Worm (Caenorhabditis elegans) whole organism, L4 larva: ENCODE results near the gene C09E8.1.

Experiments used
- F37D6.2 ChIP-seq: sonication (generic microtip); optimal IDR thresholded peaks from 2 replicates; lab custom pipeline; 2016; ENCODE audit warnings: mild to moderate bottlenecking, missing genetic modification characterization, missing compliant biosample characterization
- F44E2.7 ChIP-seq: fragments of 200-800 bp; sonication (Bioruptor generic); IDR thresholded peaks from 2 replicates; pipeline ENCODE4 v2.1.2; 2022; ENCODE audit warnings: missing genetic modification characterization, missing compliant biosample characterization
- T20F7.1 ChIP-seq: fragments of 200-800 bp; sonication (Bioruptor generic); optimal IDR thresholded peaks from 2 replicates; lab custom pipeline; 2018; ENCODE audit warnings: mild to moderate bottlenecking, missing genetic modification characterization, missing compliant biosample characterization
- T26A8.4 ChIP-seq: fragments of 200-800 bp; sonication (Bioruptor generic); IDR thresholded peaks from 2 replicates; pipeline ENCODE4 v1.3.6; 2022; ENCODE audit warnings: missing genetic modification characterization, missing compliant biosample characterization
- Y105C5A.15 ChIP-seq: fragments of 200-800 bp; sonication (Bioruptor generic); IDR thresholded peaks from 2 replicates; pipeline ENCODE4 v1.3.6; 2022; ENCODE audit warnings: missing genetic modification characterization, missing compliant biosample characterization
- Y48G9A.11 ChIP-seq: fragments of 200-800 bp; sonication (Bioruptor generic); IDR thresholded peaks from 2 replicates; pipeline ENCODE4 v1.3.6; 2022; ENCODE audit warnings: missing genetic modification reagents, missing genetic modification characterization, missing compliant biosample characterization
- Y75B8A.6 ChIP-seq: fragments of 200-800 bp; sonication (Bioruptor generic); IDR thresholded peaks from 2 replicates; pipeline ENCODE4 v1.3.6; 2022; ENCODE audit warnings: missing genetic modification reagents, missing genetic modification characterization, missing compliant biosample characterization
- ZK337.2 ChIP-seq: fragments of 200-800 bp; sonication (Bioruptor generic); IDR thresholded peaks from 2 replicates; pipeline ENCODE4 v1.3.6; 2022; ENCODE audit warnings: missing genetic modification reagents, missing genetic modification characterization, missing compliant biosample characterization
- ama-1 ChIP-seq: fragments of 150-350 bp; optimal IDR thresholded peaks from 2 replicates; lab custom pipeline; 2014; ENCODE audit warnings: inconsistent platforms, mixed read lengths
- arid-1 ChIP-seq: fragments of 200-800 bp; sonication (Bioruptor generic); conservative IDR thresholded peaks from 2 replicates; pipeline ENCODE4 v1.3.6; 2022; ENCODE audit warnings: missing genetic modification reagents, missing genetic modification characterization, missing compliant biosample characterization
- attf-4 ChIP-seq: sonication (generic microtip); optimal IDR thresholded peaks from 3 replicates; lab custom pipeline; 2017; ENCODE audit warnings: missing biosample characterization, missing genetic modification characterization
- ceh-20 ChIP-seq: fragments of 200-800 bp; sonication (Bioruptor generic); IDR thresholded peaks from 2 replicates; pipeline ENCODE4 v1.3.6; 2022; ENCODE audit warnings: missing genetic modification reagents, missing genetic modification characterization, missing compliant biosample characterization
- ceh-44 ChIP-seq: fragments of 200-800 bp; sonication (Bioruptor generic); IDR thresholded peaks from 2 replicates; pipeline ENCODE4 v1.3.6; 2022; ENCODE audit warnings: missing genetic modification reagents, missing genetic modification characterization, missing compliant biosample characterization
- ceh-82 ChIP-seq: sonication (generic microtip); optimal IDR thresholded peaks from 2 replicates; lab custom pipeline; 2017; ENCODE audit warnings: missing biosample characterization, missing genetic modification characterization
- daf-12 ChIP-seq: fragments of 150-350 bp; optimal IDR thresholded peaks from 2 replicates; lab custom pipeline; 2014; ENCODE audit warnings: missing biosample characterization, missing genetic modification reagents, missing genetic modification characterization
- daf-8 ChIP-seq: fragments of 200-800 bp; sonication (Bioruptor generic); IDR thresholded peaks from 2 replicates; pipeline ENCODE4 v1.3.6; 2022; ENCODE audit warnings: missing genetic modification characterization, missing compliant biosample characterization
- dmd-6 ChIP-seq: fragments of 200-800 bp; sonication (Bioruptor generic); IDR thresholded peaks from 2 replicates; pipeline ENCODE4 v1.3.6; 2022; ENCODE audit warnings: missing genetic modification reagents, missing genetic modification characterization, missing compliant biosample characterization
- dve-1 ChIP-seq: sonication (generic microtip); optimal IDR thresholded peaks from 2 replicates; lab custom pipeline; 2017; ENCODE audit warnings: antibody characterized with exemption, mild to moderate bottlenecking, missing genetic modification characterization, missing compliant biosample characterization; ENCODE audit not compliant: insufficient read depth
- egl-27 ChIP-seq: sonication (generic microtip); optimal IDR thresholded peaks from 3 replicates; lab custom pipeline; 2017; ENCODE audit warnings: missing biosample characterization, missing genetic modification reagents, missing genetic modification characterization
- hlh-11 ChIP-seq: fragments of 200-800 bp; sonication (Bioruptor generic); optimal IDR thresholded peaks from 2 replicates; lab custom pipeline; 2018; ENCODE audit warnings: mild to moderate bottlenecking, missing genetic modification characterization, missing compliant biosample characterization
- hlh-30 ChIP-seq: sonication (generic microtip); optimal IDR thresholded peaks from 2 replicates; lab custom pipeline; 2017; ENCODE audit warnings: antibody characterized with exemption, mild to moderate bottlenecking, missing genetic modification characterization, missing compliant biosample characterization; ENCODE audit not compliant: insufficient read depth
- jun-1 ChIP-seq: fragments of 150-350 bp; optimal IDR thresholded peaks from 2 replicates; lab custom pipeline; 2014; ENCODE audit warnings: missing biosample characterization, missing genetic modification reagents, missing genetic modification characterization
- lin-1 ChIP-seq: fragments of 200-800 bp; sonication (Bioruptor generic); IDR thresholded peaks from 2 replicates; pipeline ENCODE4 v1.3.6; 2022; ENCODE audit warnings: missing genetic modification reagents, missing genetic modification characterization, missing compliant biosample characterization
- lsy-2 ChIP-seq, 2 experiments: fragments of 150-350 bp in 1 of 2; sonication (generic microtip) in 1 of 2; optimal IDR thresholded peaks; 2 replicates each; lab custom pipeline; 2014 to 2017; ENCODE audit warnings: missing biosample characterization in 2 of 2, missing genetic modification characterization in 2 of 2
- mdl-1 ChIP-seq, 2 experiments: fragments of 150-350 bp in 1 of 2; sonication (generic microtip) in 1 of 2; optimal IDR thresholded peaks; 2 replicates each; lab custom pipeline; 2014 to 2017; ENCODE audit warnings: missing biosample characterization in 2 of 2, missing genetic modification characterization in 2 of 2
- nhr-11 ChIP-seq: fragments of 150-350 bp; optimal IDR thresholded peaks from 2 replicates; lab custom pipeline; 2014; ENCODE audit warnings: missing biosample characterization, missing genetic modification characterization
- nhr-6 ChIP-seq: fragments of 150-350 bp; optimal IDR thresholded peaks from 2 replicates; lab custom pipeline; 2014; ENCODE audit warnings: missing biosample characterization, missing genetic modification characterization
- php-3 ChIP-seq: fragments of 200-800 bp; sonication (Bioruptor generic); IDR thresholded peaks from 2 replicates; pipeline ENCODE4 v1.3.6; 2022; ENCODE audit warnings: missing genetic modification reagents, missing genetic modification characterization, missing compliant biosample characterization
- set-16 ChIP-seq: fragments of 200-800 bp; sonication (Bioruptor generic); IDR thresholded peaks from 2 replicates; pipeline ENCODE4 v1.3.6; 2022; ENCODE audit warnings: missing genetic modification reagents, missing genetic modification characterization, missing compliant biosample characterization
- spr-3 ChIP-seq: fragments of 200-800 bp; sonication (Bioruptor generic); optimal IDR thresholded peaks from 2 replicates; lab custom pipeline; 2018; ENCODE audit warnings: mild to moderate bottlenecking, missing genetic modification characterization, missing compliant biosample characterization
- tag-97 ChIP-seq: fragments of 200-800 bp; sonication (Bioruptor generic); IDR thresholded peaks from 2 replicates; pipeline ENCODE4 v1.3.6; 2022; ENCODE audit warnings: missing genetic modification characterization, missing compliant biosample characterization
- tra-1 ChIP-seq: fragments of 200-800 bp; sonication (Bioruptor generic); IDR thresholded peaks from 2 replicates; pipeline ENCODE4 v1.3.6; 2022; ENCODE audit warnings: missing genetic modification reagents, missing genetic modification characterization, missing compliant biosample characterization
- unc-130 ChIP-seq: sonication (generic microtip); optimal IDR thresholded peaks from 2 replicates; lab custom pipeline; 2016; ENCODE audit warnings: missing genetic modification reagents, missing genetic modification characterization, missing compliant biosample characterization
- unc-39 ChIP-seq: sonication (generic microtip); optimal IDR thresholded peaks from 2 replicates; lab custom pipeline; 2017; ENCODE audit warnings: missing biosample characterization, missing genetic modification characterization
- unc-62 ChIP-seq, 3 experiments: fragments of 150-350 bp in 1 of 3; sonication (generic microtip); optimal IDR thresholded peaks in 2 of 3; peaks in 1 of 3; 1 replicate in 1 of 3; 2 replicates in 2 of 3; lab custom pipeline; 2014 to 2017; ENCODE audit warnings: missing biosample characterization in 3 of 3, missing genetic modification characterization in 3 of 3, missing genetic modification reagents in 3 of 3, missing genotype in 1 of 3
- vab-7 ChIP-seq: fragments of 200-800 bp; sonication (Bioruptor generic); IDR thresholded peaks from 2 replicates; pipeline ENCODE4 v1.3.6; 2022; ENCODE audit warnings: missing genetic modification reagents, missing genetic modification characterization, missing compliant biosample characterization
- zag-1 ChIP-seq: fragments of 150-350 bp; optimal IDR thresholded peaks from 2 replicates; lab custom pipeline; 2014; ENCODE audit warnings: missing biosample characterization, missing genetic modification characterization
- zip-11 ChIP-seq: fragments of 200-800 bp; sonication (Bioruptor generic); IDR thresholded peaks from 2 replicates; pipeline ENCODE4 v1.3.6; 2022; ENCODE audit warnings: missing genetic modification characterization, missing compliant biosample characterization
- zip-2 ChIP-seq: fragments of 150-350 bp; optimal IDR thresholded peaks from 2 replicates; lab custom pipeline; 2014; ENCODE audit warnings: missing biosample characterization, missing genetic modification characterization
- ztf-11 ChIP-seq: fragments of 150-350 bp; optimal IDR thresholded peaks from 2 replicates; lab custom pipeline; 2014; ENCODE audit warnings: missing biosample characterization, missing genetic modification characterization
- ztf-7 ChIP-seq: fragments of 150-350 bp; optimal IDR thresholded peaks from 2 replicates; lab custom pipeline; 2014; ENCODE audit warnings: missing biosample characterization, missing genetic modification characterization

Gene C09E8.1

ce11 chrII:605267-605666 is 49.0 kb downstream of the C09E8.1 start, which contains the start of gene W04H10.2:
W04H10.2 (plus strand) TSS chrII:605567.
- TF ChIP-seq php-3 (no peak), nhr-11 (tag; lab: Kevin White, UChicago) (no peak), hlh-30 (no peak), daf-8 (GFP tag; lab: Robert Waterston, UW) (no peak), hlh-11 (tag; lab: Kevin White, UChicago) (no peak), zag-1 (tag; lab: Kevin White, UChicago) (no peak), lin-1 (GFP tag; lab: Robert Waterston, UW) (no peak), unc-130 (GFP tag; lab: Kevin White, UChicago) (no peak), ztf-7 (no peak), daf-12 (tag; lab: Kevin White, UChicago) (no peak), ceh-20 (GFP tag; lab: Robert Waterston, UW) (no peak), egl-27 (tag; lab: Kevin White, UChicago) (no peak), nhr-6 (tag; lab: Kevin White, UChicago) (no peak), tag-97 (no peak), unc-39 (no peak), set-16 (GFP tag; lab: Robert Waterston, UW) (no peak), mdl-1 (tag; optimal IDR thresholded peaks at IDR 0.05; lab: Kevin White, UChicago) (no peak), ama-1 (no peak), spr-3 (GFP tag; lab: Kevin White, UChicago) (no peak)

DNA sequence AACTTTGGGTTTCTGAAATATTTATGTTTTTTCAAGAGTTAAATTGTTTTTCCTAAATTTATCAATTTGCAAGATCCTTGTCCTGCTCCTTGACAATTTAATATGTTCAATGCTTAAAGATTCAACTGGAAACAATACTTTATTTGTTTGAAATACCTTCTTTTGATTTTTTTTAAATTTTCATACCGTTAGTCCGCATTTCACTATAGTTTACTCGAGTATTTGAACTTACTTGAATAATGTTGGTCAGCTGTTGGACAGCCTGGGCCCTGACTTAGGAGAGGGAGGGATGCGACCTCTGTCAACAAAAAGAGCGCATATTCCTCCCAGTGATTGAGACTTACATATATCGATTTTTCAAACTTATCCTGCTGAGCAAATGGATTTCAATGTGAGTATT is 49.7 kb downstream of the C09E8.1 start, which contains the start of gene W04H10.5:
W04H10.5 (plus strand) TSS at position 301 of the 400 bp plus-strand sequence.
- TF ChIP-seq T26A8.4 (GFP tag; lab: Robert Waterston, UW) (no peak), ceh-44 (no peak), jun-1 (no peak), Y75B8A.6 (GFP tag; lab: Robert Waterston, UW) (no peak), F37D6.2 (tag; lab: Kevin White, UChicago) (no peak), F44E2.7 (GFP tag; lab: Robert Waterston, UW) (no peak), Y105C5A.15 (GFP tag; lab: Robert Waterston, UW) (no peak), attf-4 (tag; lab: Kevin White, UChicago) (no peak), ZK337.2 (GFP tag; lab: Robert Waterston, UW) (no peak), daf-8 (GFP tag; lab: Robert Waterston, UW) (no peak), dve-1 (tag; lab: Kevin White, UChicago) (no peak)

DNA sequence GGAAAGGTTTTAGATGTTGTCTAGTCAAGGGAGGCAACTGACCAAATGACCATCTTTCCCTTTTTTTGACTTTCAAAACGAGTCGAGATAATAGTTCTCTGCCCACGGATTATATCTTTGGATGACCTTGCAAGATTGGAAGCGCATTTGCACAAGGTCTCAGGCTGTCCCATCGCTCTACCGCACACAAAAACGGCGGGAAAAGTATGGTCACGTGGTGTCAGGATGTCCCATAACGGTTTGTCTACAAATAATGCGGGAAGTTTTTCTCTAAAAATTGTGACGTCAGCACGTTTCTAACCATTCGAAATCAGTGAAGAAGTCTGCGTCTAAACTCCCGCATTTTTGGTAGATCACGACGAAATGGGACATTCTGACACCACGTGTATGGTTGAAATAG is 52.1 kb downstream of the C09E8.1 start, which contains the start of gene W04H10.6:
W04H10.6 (minus strand) TSS at position 101 of the 400 bp plus-strand sequence.
- TF ChIP-seq ceh-82 (tag; lab: Kevin White, UChicago) (no peak), tra-1 (no peak), ztf-11 (tag; lab: Kevin White, UChicago) (no peak), unc-62 (GFP tag; optimal IDR thresholded peaks at IDR 0.05 in 1 of 2; lab: Kevin White, UChicago) (peak in 1 of 2 experiments; percentile 10), unc-62 (tag; optimal IDR thresholded peaks at IDR 0.05; lab: Kevin White, UChicago) (no peak), zip-11 (GFP tag; lab: Robert Waterston, UW) (no peak), T26A8.4 (GFP tag; lab: Robert Waterston, UW) (no peak)

DNA sequence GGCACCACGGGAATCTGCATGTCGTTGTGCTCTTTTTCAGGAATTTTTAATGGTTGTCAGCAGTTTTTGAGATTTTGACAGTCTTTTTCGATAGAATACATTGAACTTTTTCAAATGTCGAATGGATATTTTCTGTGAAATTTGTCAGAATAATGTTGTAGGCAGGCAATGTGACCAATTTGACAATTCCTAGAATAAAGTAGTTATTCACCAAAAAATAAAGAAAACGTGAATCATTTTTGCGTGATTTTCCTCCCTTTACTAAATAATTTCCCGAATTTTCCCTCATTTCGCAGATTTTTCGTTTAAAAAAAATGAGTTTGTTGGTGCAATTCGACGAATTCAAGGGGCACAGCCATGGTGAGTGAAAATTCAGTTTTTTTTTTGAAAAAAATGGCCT is 52.5 kb downstream of the C09E8.1 start, which contains the start of gene W04H10.1:
W04H10.1 (plus strand) TSS at position 301 of the 400 bp plus-strand sequence.
- TF ChIP-seq dve-1 (tag; lab: Kevin White, UChicago), result no peak
- TF ChIP-seq vab-7 (GFP tag; lab: Robert Waterston, UW), result no peak
- TF ChIP-seq zip-2 (tag; lab: Kevin White, UChicago), result no peak
- no peak for TF ChIP-seq T20F7.1 (GFP tag; lab: Kevin White, UChicago)
- no peak for TF ChIP-seq jun-1
- TF ChIP-seq set-16 (GFP tag; lab: Robert Waterston, UW), result no peak
- TF ChIP-seq F37D6.2 (tag; lab: Kevin White, UChicago), result no peak
- no peak for TF ChIP-seq lsy-2 (tag; optimal IDR thresholded peaks at IDR 0.05; lab: Kevin White, UChicago)
- no peak for TF ChIP-seq daf-8 (GFP tag; lab: Robert Waterston, UW)
- TF ChIP-seq dmd-6 (GFP tag; lab: Robert Waterston, UW), result no peak
- TF ChIP-seq unc-130 (GFP tag; lab: Kevin White, UChicago), result no peak
- TF ChIP-seq arid-1 (GFP tag; lab: Robert Waterston, UW), result no peak
- TF ChIP-seq Y48G9A.11 (GFP tag; lab: Robert Waterston, UW), result no peak
